5 worm cellular contexts compared by ENCODE assay signal in the genomic region with DNA sequence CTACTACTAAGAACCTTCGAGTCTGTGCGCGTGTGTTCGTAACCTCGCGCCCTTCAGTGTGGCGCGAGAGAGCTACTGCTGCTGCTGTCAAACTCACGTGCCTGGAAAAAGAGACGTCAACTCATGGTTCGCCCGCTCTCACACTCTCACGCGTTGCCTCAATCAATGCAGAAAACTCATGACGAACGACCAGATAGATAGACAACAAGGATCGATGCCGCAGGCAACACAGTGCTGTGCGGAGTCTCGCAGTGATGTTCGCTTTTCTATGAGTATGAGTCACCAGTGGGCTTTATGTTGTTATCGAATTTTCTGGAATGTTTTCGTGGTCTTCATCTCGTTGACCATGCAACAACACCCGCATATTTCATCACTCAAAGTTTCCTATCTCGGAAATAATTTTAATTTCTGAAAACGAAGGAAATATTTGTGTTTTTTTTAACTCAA.
A peak's percentile ranks its signal among the peaks of the same experiment; 100 is the strongest.
TF ChIP-seq lines count a peak whose summit lies in the region.

No protein-coding gene starts in this region.

TF ChIP-seq in whole organism, L1 larva, 84 proteins besides CTCF, POLR2A, EP300 and RAD21 (continued from another document and continues in another):
- TF ChIP-seq hlh-17 (GFP tag; optimal IDR thresholded peaks at IDR 0.05; lab: Kevin White, UChicago; ENCODE audit: borderline replicate concordance) (no peak), hlh-4 (tag; optimal IDR thresholded peaks at IDR 0.05; lab: Kevin White, UChicago) (no peak), xbp-1 (tag; optimal IDR thresholded peaks at IDR 0.05; lab: Kevin White, UChicago) (peak; percentile 48), mdl-1 (tag; optimal IDR thresholded peaks at IDR 0.05; lab: Kevin White, UChicago) (peak in 1 of 2 experiments; percentile 95), dpl-1 (GFP tag; optimal IDR thresholded peaks at IDR 0.05; lab: Kevin White, UChicago) (peak in 2 of 3 experiments; percentile 31 to 43), mab-9 (GFP tag; IDR thresholded peaks at IDR 0.05; lab: Robert Waterston, UW) (0 out of 2 replicates have a peak, but pooled peaks have one; percentile 39), lin-15B (tag; optimal IDR thresholded peaks at IDR 0.05; lab: Kevin White, UChicago) (no peak), swsn-7 (tag; optimal IDR thresholded peaks at IDR 0.05; lab: Kevin White, UChicago) (peak; percentile 59), lir-3 (tag; optimal IDR thresholded peaks at IDR 0.05; lab: Kevin White, UChicago; ENCODE audit: poor library complexity) (peak; percentile 74), lin-14 (GFP tag; optimal IDR thresholded peaks at IDR 0.05; lab: Kevin White, UChicago) (peak; percentile 92), ets-5 (GFP tag; IDR thresholded peaks at IDR 0.05; lab: Robert Waterston, UW) (no peak), fkh-10 (GFP tag; optimal IDR thresholded peaks at IDR 0.05; lab: Kevin White, UChicago) (peak; percentile 76), nhr-19 (GFP tag; conservative IDR thresholded peaks at IDR 0.05; lab: Robert Waterston, UW) (peak; percentile 71), pax-3 (tag; optimal IDR thresholded peaks at IDR 0.05; lab: Kevin White, UChicago) (peak; percentile 44), pag-3 (tag; optimal IDR thresholded peaks at IDR 0.05; lab: Kevin White, UChicago; ENCODE audit: borderline replicate concordance, insufficient read depth) (no peak), egl-27 (tag; optimal IDR thresholded peaks at IDR 0.05; lab: Kevin White, UChicago) (no peak), rnt-1 (tag; optimal IDR thresholded peaks at IDR 0.05; lab: Kevin White, UChicago) (peak; percentile 76), fkh-8 (tag; optimal IDR thresholded peaks at IDR 0.05; lab: Kevin White, UChicago) (peak; percentile 93), ces-1 (GFP tag; optimal IDR thresholded peaks at IDR 0.05; lab: Kevin White, UChicago) (no peak), dsc-1 (tag; optimal IDR thresholded peaks at IDR 0.05; lab: Kevin White, UChicago) (peak; percentile 52), efl-1 (optimal IDR thresholded peaks at IDR 0.05; lab: Kevin White, UChicago) (peak; percentile 7 to 20), efl-1 (GFP tag; optimal IDR thresholded peaks at IDR 0.05 in 1 of 2; lab: Kevin White, UChicago) (peak in 1 of 2 experiments; percentile 54), mep-1 (tag; optimal IDR thresholded peaks at IDR 0.05; lab: Kevin White, UChicago) (peak; percentile 65), nhr-85 (tag; lab: Kevin White, UChicago) (peak; percentile 71)

TF ChIP-seq in whole organism, L2 larva, 48 proteins besides CTCF, POLR2A, EP300 and RAD21 (continued from another document and continues in another):
- no peak for TF ChIP-seq nhr-237 (tag; optimal IDR thresholded peaks at IDR 0.05; lab: Kevin White, UChicago)
- peak; percentile 85 for TF ChIP-seq lin-11 (tag; optimal IDR thresholded peaks at IDR 0.05; lab: Kevin White, UChicago)
- TF ChIP-seq ceh-82 (tag; optimal IDR thresholded peaks at IDR 0.05; lab: Kevin White, UChicago): peak; percentile 51
- TF ChIP-seq mdl-1 (tag; optimal IDR thresholded peaks at IDR 0.05; lab: Kevin White, UChicago): peak; percentile 81 to 95
- TF ChIP-seq unc-62 (GFP tag; optimal IDR thresholded peaks at IDR 0.05; lab: Kevin White, UChicago): peak; percentile 65
- TF ChIP-seq alr-1 (tag; optimal IDR thresholded peaks at IDR 0.05; lab: Kevin White, UChicago): no peak
- TF ChIP-seq sma-9 (GFP tag; optimal IDR thresholded peaks at IDR 0.05; lab: Kevin White, UChicago): peak; percentile 86
- no peak for TF ChIP-seq sma-9 (tag; optimal IDR thresholded peaks at IDR 0.05; lab: Kevin White, UChicago)
- TF ChIP-seq ztf-4 (tag; optimal IDR thresholded peaks at IDR 0.05; lab: Kevin White, UChicago): peak; percentile 67
- TF ChIP-seq nhr-129 (tag; optimal IDR thresholded peaks at IDR 0.05; lab: Kevin White, UChicago): peak; percentile 94
- TF ChIP-seq skn-1 (tag; optimal IDR thresholded peaks at IDR 0.05; lab: Kevin White, UChicago): no peak
- TF ChIP-seq ztf-11 (tag; optimal IDR thresholded peaks at IDR 0.05; lab: Kevin White, UChicago): no peak
- no peak for TF ChIP-seq nhr-6 (tag; optimal IDR thresholded peaks at IDR 0.05; lab: Kevin White, UChicago)
- no peak for TF ChIP-seq mab-5 (tag; optimal IDR thresholded peaks at IDR 0.05; lab: Kevin White, UChicago)
- TF ChIP-seq sem-4 (tag; optimal IDR thresholded peaks at IDR 0.05; lab: Kevin White, UChicago): peak; percentile 81
- TF ChIP-seq F13H6.1 (tag; optimal IDR thresholded peaks at IDR 0.05; lab: Kevin White, UChicago): peak; percentile 86
- TF ChIP-seq ztf-1 (GFP tag; conservative IDR thresholded peaks at IDR 0.05; lab: Robert Waterston, UW): no peak
- peak; percentile 68 for TF ChIP-seq Y55F3AM.14 (GFP tag; optimal IDR thresholded peaks at IDR 0.05; lab: Kevin White, UChicago)
- TF ChIP-seq nhr-23 (tag; optimal IDR thresholded peaks at IDR 0.05; lab: Kevin White, UChicago): no peak
- TF ChIP-seq ceh-16 (tag; optimal IDR thresholded peaks at IDR 0.05; lab: Kevin White, UChicago): no peak
- peak; percentile 63 for TF ChIP-seq nhr-21 (tag; optimal IDR thresholded peaks at IDR 0.05; lab: Kevin White, UChicago)
- peak; percentile 67 for TF ChIP-seq sma-3 (GFP tag; optimal IDR thresholded peaks at IDR 0.05; lab: Kevin White, UChicago)
- TF ChIP-seq lin-13 (GFP tag; optimal IDR thresholded peaks at IDR 0.05; lab: Kevin White, UChicago): no peak
- TF ChIP-seq nhr-12 (tag; optimal IDR thresholded peaks at IDR 0.05; lab: Kevin White, UChicago): no peak
- no peak for TF ChIP-seq dmd-4 (tag; optimal IDR thresholded peaks at IDR 0.05; lab: Kevin White, UChicago)
- TF ChIP-seq aly-2 (tag; optimal IDR thresholded peaks at IDR 0.05; lab: Kevin White, UChicago): no peak
- no peak for TF ChIP-seq nhr-77 (tag; optimal IDR thresholded peaks at IDR 0.05; lab: Kevin White, UChicago)

TF ChIP-seq in whole organism, L3 larva, 47 proteins besides CTCF, POLR2A, EP300 and RAD21 (continued from another document):
- TF ChIP-seq skn-1 (tag; optimal IDR thresholded peaks at IDR 0.05; lab: Kevin White, UChicago) (peak; percentile 45), elt-1 (tag; optimal IDR thresholded peaks at IDR 0.05; lab: Kevin White, UChicago) (peak; percentile 30), egl-27 (tag; optimal IDR thresholded peaks at IDR 0.05; lab: Kevin White, UChicago) (no peak), fkh-10 (GFP tag; optimal IDR thresholded peaks at IDR 0.05; lab: Kevin White, UChicago) (peak; percentile 71), tbx-2 (tag; optimal IDR thresholded peaks at IDR 0.05; lab: Kevin White, UChicago) (no peak), nhr-11 (tag; optimal IDR thresholded peaks at IDR 0.05; lab: Kevin White, UChicago) (no peak), nhr-12 (tag; optimal IDR thresholded peaks at IDR 0.05; lab: Kevin White, UChicago) (no peak), nhr-77 (tag; optimal IDR thresholded peaks at IDR 0.05; lab: Kevin White, UChicago) (no peak), R02D3.7 (tag; optimal IDR thresholded peaks at IDR 0.05; lab: Kevin White, UChicago) (no peak), ZK546.5 (tag; optimal IDR thresholded peaks at IDR 0.05; lab: Kevin White, UChicago) (no peak), ama-1 (optimal IDR thresholded peaks at IDR 0.05; lab: Kevin White, UChicago) (peak; percentile 83), daf-12 (tag; optimal IDR thresholded peaks at IDR 0.05; lab: Kevin White, UChicago) (no peak), unc-62 (GFP tag; optimal IDR thresholded peaks at IDR 0.05; lab: Kevin White, UChicago) (peak; percentile 80), ceh-82 (tag; optimal IDR thresholded peaks at IDR 0.05; lab: Kevin White, UChicago) (no peak), ceh-28 (tag; optimal IDR thresholded peaks at IDR 0.05; lab: Kevin White, UChicago) (peak; percentile 88), ceh-16 (tag; optimal IDR thresholded peaks at IDR 0.05; lab: Kevin White, UChicago) (no peak), ztf-11 (tag; optimal IDR thresholded peaks at IDR 0.05; lab: Kevin White, UChicago) (no peak), snpc-4 (tag; optimal IDR thresholded peaks at IDR 0.05; lab: Kevin White, UChicago) (peak; percentile 55), nhr-237 (tag; optimal IDR thresholded peaks at IDR 0.05; lab: Kevin White, UChicago) (no peak), unc-39 (tag; optimal IDR thresholded peaks at IDR 0.05; lab: Kevin White, UChicago) (no peak), lin-39 (tag; optimal IDR thresholded peaks at IDR 0.05; lab: Kevin White, UChicago) (peak; percentile 85), aly-2 (tag; optimal IDR thresholded peaks at IDR 0.05; lab: Kevin White, UChicago) (no peak), zag-1 (tag; optimal IDR thresholded peaks at IDR 0.05; lab: Kevin White, UChicago) (no peak), nhr-76 (tag; optimal IDR thresholded peaks at IDR 0.05; lab: Kevin White, UChicago) (no peak), ztf-4 (tag; optimal IDR thresholded peaks at IDR 0.05; lab: Kevin White, UChicago) (no peak), mdl-1 (tag; optimal IDR thresholded peaks at IDR 0.05; lab: Kevin White, UChicago) (peak; percentile 86), lin-15B (tag; optimal IDR thresholded peaks at IDR 0.05; lab: Kevin White, UChicago) (peak; percentile 13), jun-1 (tag; optimal IDR thresholded peaks at IDR 0.05; lab: Kevin White, UChicago) (peak; percentile 81), egl-5 (tag; optimal IDR thresholded peaks at IDR 0.05; lab: Kevin White, UChicago) (peak; percentile 77)

TF ChIP-seq in whole organism, L4 larva, 104 proteins besides CTCF, POLR2A, EP300 and RAD21 (continued from another document and continues in another):
- no peak for TF ChIP-seq unc-39 (tag; optimal IDR thresholded peaks at IDR 0.05; lab: Kevin White, UChicago)
- peak; percentile 76 for TF ChIP-seq zfp-3 (GFP tag; conservative IDR thresholded peaks at IDR 0.05; lab: Robert Waterston, UW)
- peak; percentile 88 to 94 for TF ChIP-seq mdl-1 (tag; optimal IDR thresholded peaks at IDR 0.05; lab: Kevin White, UChicago)
- no peak for TF ChIP-seq egl-27 (tag; optimal IDR thresholded peaks at IDR 0.05; lab: Kevin White, UChicago)
- peak; percentile 67; the same call in 1 of the 2 replicates for TF ChIP-seq php-3 (GFP tag; IDR thresholded peaks at IDR 0.05; lab: Robert Waterston, UW)
- peak; percentile 22 for TF ChIP-seq pqm-1 (tag; optimal IDR thresholded peaks at IDR 0.05; lab: Kevin White, UChicago)
- TF ChIP-seq hmg-1.1 (GFP tag; IDR thresholded peaks at IDR 0.05; lab: Robert Waterston, UW): peak; percentile 76
- peak; percentile 89; the same call in 1 of the 2 replicates for TF ChIP-seq tra-1 (GFP tag; IDR thresholded peaks at IDR 0.05; lab: Robert Waterston, UW)
- peak; percentile 93 for TF ChIP-seq set-16 (GFP tag; IDR thresholded peaks at IDR 0.05; lab: Robert Waterston, UW)
- peak; percentile 68; the same call in 1 of the 2 replicates for TF ChIP-seq egl-43 (GFP tag; IDR thresholded peaks at IDR 0.05; lab: Robert Waterston, UW)
- no peak for TF ChIP-seq nhr-25 (tag; optimal IDR thresholded peaks at IDR 0.05; lab: Kevin White, UChicago; ENCODE audit: borderline replicate concordance, insufficient read depth)
- TF ChIP-seq lsy-2 (tag; optimal IDR thresholded peaks at IDR 0.05; lab: Kevin White, UChicago): peak; percentile 82 to 84
- TF ChIP-seq ceh-20 (GFP tag; IDR thresholded peaks at IDR 0.05; lab: Robert Waterston, UW): peak; percentile 95
- no peak for TF ChIP-seq fos-1 (tag; optimal IDR thresholded peaks at IDR 0.05; lab: Kevin White, UChicago)
- no peak for TF ChIP-seq ceh-82 (tag; optimal IDR thresholded peaks at IDR 0.05; lab: Kevin White, UChicago)
- no peak for TF ChIP-seq nhr-111 (GFP tag; optimal IDR thresholded peaks at IDR 0.05; lab: Kevin White, UChicago)
- TF ChIP-seq ama-1 (optimal IDR thresholded peaks at IDR 0.05; lab: Kevin White, UChicago): no peak
- TF ChIP-seq dmd-9 (GFP tag; IDR thresholded peaks at IDR 0.05; lab: Robert Waterston, UW): no peak
- TF ChIP-seq dmd-6 (GFP tag; IDR thresholded peaks at IDR 0.05; lab: Robert Waterston, UW): peak; percentile 92
- peak; percentile 62 for TF ChIP-seq lin-13 (GFP tag; optimal IDR thresholded peaks at IDR 0.05; lab: Kevin White, UChicago)
- no peak for TF ChIP-seq F49E8.2 (tag; optimal IDR thresholded peaks at IDR 0.05; lab: Kevin White, UChicago; ENCODE audit: borderline replicate concordance)
- no peak for TF ChIP-seq Y48G9A.11 (GFP tag; IDR thresholded peaks at IDR 0.05; lab: Robert Waterston, UW)
- TF ChIP-seq saeg-2 (GFP tag; IDR thresholded peaks at IDR 0.05; lab: Robert Waterston, UW): no peak
- TF ChIP-seq ceh-62 (tag; optimal IDR thresholded peaks at IDR 0.05; lab: Kevin White, UChicago): no peak
- TF ChIP-seq R02D3.7 (tag; optimal IDR thresholded peaks at IDR 0.05; lab: Kevin White, UChicago): no peak
- TF ChIP-seq mxl-3 (GFP tag; optimal IDR thresholded peaks at IDR 0.05; lab: Kevin White, UChicago): peak; percentile 60
- TF ChIP-seq T26A8.4 (GFP tag; IDR thresholded peaks at IDR 0.05; lab: Robert Waterston, UW): peak; percentile 70
- no peak for TF ChIP-seq daf-19 (GFP tag; conservative IDR thresholded peaks at IDR 0.05; lab: Robert Waterston, UW)

TF ChIP-seq in whole organism, young adult, 124 proteins besides CTCF, POLR2A, EP300 and RAD21 (continued from another document and continues in another):
- TF ChIP-seq atf-7 (tag; optimal IDR thresholded peaks at IDR 0.05; lab: Kevin White, UChicago): peak; percentile 94
- TF ChIP-seq mxl-1 (tag; optimal IDR thresholded peaks at IDR 0.05; lab: Kevin White, UChicago): peak; percentile 52
- no peak for TF ChIP-seq ztf-28 (GFP tag; IDR thresholded peaks at IDR 0.05; lab: Robert Waterston, UW)
- peak; percentile 81 for TF ChIP-seq madf-10 (tag; optimal IDR thresholded peaks at IDR 0.05; lab: Kevin White, UChicago)
- peak; percentile 40 for TF ChIP-seq F52B5.7 (tag; optimal IDR thresholded peaks at IDR 0.05; lab: Kevin White, UChicago)
- no peak; the same call in 1 of the 2 replicates for TF ChIP-seq ceh-40 (GFP tag; IDR thresholded peaks at IDR 0.05; lab: Robert Waterston, UW)
- TF ChIP-seq egl-44 (GFP tag; IDR thresholded peaks at IDR 0.05; lab: Robert Waterston, UW): peak; percentile 81
- TF ChIP-seq unc-62 (GFP tag; optimal IDR thresholded peaks at IDR 0.05; lab: Kevin White, UChicago): peak; percentile 91
- no peak for TF ChIP-seq mes-4 (tag; optimal IDR thresholded peaks at IDR 0.05; lab: Kevin White, UChicago)
- peak; percentile 95 for TF ChIP-seq chd-7 (tag; optimal IDR thresholded peaks at IDR 0.05; lab: Kevin White, UChicago)
- TF ChIP-seq sea-2 (GFP tag; IDR thresholded peaks at IDR 0.05; lab: Robert Waterston, UW): peak; percentile 66; the same call in 1 of the 2 replicates
- TF ChIP-seq attf-6 (GFP tag; IDR thresholded peaks at IDR 0.05; lab: Robert Waterston, UW): no peak
- peak; percentile 66 for TF ChIP-seq athp-1 (tag; optimal IDR thresholded peaks at IDR 0.05; lab: Kevin White, UChicago)
- TF ChIP-seq madf-3 (GFP tag; IDR thresholded peaks at IDR 0.05; lab: Robert Waterston, UW): peak; percentile 87
- peak; percentile 81 for TF ChIP-seq C06A6.2 (GFP tag; conservative IDR thresholded peaks at IDR 0.05; lab: Robert Waterston, UW)
- TF ChIP-seq egl-18 (GFP tag; IDR thresholded peaks at IDR 0.05; lab: Robert Waterston, UW): peak; percentile 70; the same call in 1 of the 2 replicates
- no peak for TF ChIP-seq snpc-4 (GFP tag; optimal IDR thresholded peaks at IDR 0.05; lab: Kevin White, UChicago)
- peak; percentile 48 to 55 (median 54) for TF ChIP-seq snpc-4 (tag; optimal IDR thresholded peaks at IDR 0.05; lab: Kevin White, UChicago)
- no peak for TF ChIP-seq F23B12.7 (tag; optimal IDR thresholded peaks at IDR 0.05; lab: Kevin White, UChicago; ENCODE audit: insufficient read depth)
- peak; percentile 35; the same call in 1 of the 2 replicates for TF ChIP-seq Y56A3A.18 (GFP tag; IDR thresholded peaks at IDR 0.05; lab: Robert Waterston, UW)
- 0 out of 2 replicates have a peak, but pooled peaks have one; percentile 28 for TF ChIP-seq bed-2 (GFP tag; IDR thresholded peaks at IDR 0.05; lab: Robert Waterston, UW)
- TF ChIP-seq zim-3 (tag; optimal IDR thresholded peaks at IDR 0.05; lab: Kevin White, UChicago): peak; percentile 27
- peak; percentile 61 for TF ChIP-seq nhr-80 (tag; optimal IDR thresholded peaks at IDR 0.05; lab: Kevin White, UChicago)
- no peak for TF ChIP-seq madf-6 (GFP tag; IDR thresholded peaks at IDR 0.05; lab: Robert Waterston, UW)
- TF ChIP-seq nhr-120 (GFP tag; IDR thresholded peaks at IDR 0.05; lab: Robert Waterston, UW): 0 out of 2 replicates have a peak, but pooled peaks have one; percentile 80
- no peak for TF ChIP-seq B0019.2 (GFP tag; conservative IDR thresholded peaks at IDR 0.05; lab: Robert Waterston, UW)
- TF ChIP-seq lin-35 (GFP tag; optimal IDR thresholded peaks at IDR 0.05; lab: Kevin White, UChicago): peak in 1 of 3 experiments; percentile 71
- peak in 1 of 2 experiments; percentile 41 for TF ChIP-seq let-607 (tag; optimal IDR thresholded peaks at IDR 0.05; lab: Kevin White, UChicago)
- TF ChIP-seq ztf-3 (GFP tag; optimal IDR thresholded peaks at IDR 0.05; lab: Kevin White, UChicago): no peak
- peak; percentile 52; the same call in 1 of the 2 replicates for TF ChIP-seq hmg-1.2 (GFP tag; IDR thresholded peaks at IDR 0.05; lab: Robert Waterston, UW)
- no peak for TF ChIP-seq T26A5.8 (tag; optimal IDR thresholded peaks at IDR 0.05; lab: Kevin White, UChicago)
- TF ChIP-seq K11D2.4 (GFP tag; IDR thresholded peaks at IDR 0.05; lab: Robert Waterston, UW): peak; percentile 92
